Worm (Caenorhabditis elegans): ENCODE measurements around the gene Y54F10BM.12.

The Y54F10BM.12 gene

DNA sequence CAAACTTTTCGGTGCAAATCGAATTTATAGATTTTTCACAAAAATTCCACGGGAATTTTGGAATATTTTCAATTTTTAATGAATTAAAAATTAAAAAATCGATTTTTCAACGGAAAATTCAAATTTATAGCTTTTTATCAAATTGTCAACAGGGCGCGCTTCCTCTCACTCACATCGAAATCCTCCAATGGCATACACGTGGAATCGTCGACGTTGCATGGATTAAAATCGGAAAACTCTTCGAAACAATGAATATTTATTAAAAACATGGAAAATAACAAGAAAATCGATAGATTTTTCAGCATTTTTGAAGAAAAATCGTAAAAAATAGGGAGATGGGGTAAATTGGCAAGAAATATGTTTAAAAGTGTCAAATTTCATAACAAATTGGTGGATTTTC is at the start of gene Y54F10BM.12:
Y54F10BM.12 (minus strand) TSS at position 344 of the 400 bp plus-strand sequence.
- no peak for TF ChIP-seq unc-62 (GFP tag; optimal IDR thresholded peaks at IDR 0.05)

- no peak for TF ChIP-seq unc-62 (GFP tag; optimal IDR thresholded peaks at IDR 0.05)
Observed at ce11 chrIII:2375918-2376317, 46.4 kb upstream of the Y54F10BM.12 start, which contains the start of gene H14E04.2. TSS of gene H14E04.2 (plus strand) at chrIII:2376193.

ce11 chrIII:2371864-2372263 is 42.4 kb upstream of the Y54F10BM.12 start, which contains the start of gene H04J21.1:
TSS of gene H04J21.1 (minus strand) at chrIII:2371964.
- no peak for TF ChIP-seq unc-62 (GFP tag; optimal IDR thresholded peaks at IDR 0.05)

ce11 chrIII:2368424-2368823 is 38.9 kb upstream of the Y54F10BM.12 start, which contains the start of gene H04J21.4:
TSS of gene H04J21.4 (minus strand) at chrIII:2368524.
- no peak for TF ChIP-seq unc-62 (GFP tag; optimal IDR thresholded peaks at IDR 0.05)

DNA sequence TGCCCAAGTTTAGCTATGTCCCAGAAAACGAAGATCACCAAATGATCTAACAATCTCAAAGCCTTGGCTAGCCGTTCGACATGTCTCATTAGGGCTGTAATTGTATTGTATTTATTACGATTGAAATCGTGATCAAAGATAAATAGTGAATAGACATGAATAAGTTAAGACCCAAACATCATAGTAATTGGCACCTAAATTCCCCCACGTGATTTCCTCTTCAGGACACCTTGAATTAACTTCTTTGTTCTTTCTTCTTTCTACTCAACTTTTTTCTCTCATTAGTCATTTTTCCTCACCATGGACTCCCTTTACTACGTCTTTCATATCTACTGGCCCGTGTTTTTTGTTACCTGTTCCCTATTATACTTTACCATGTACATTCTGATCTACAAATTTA is 33.2 kb upstream of the Y54F10BM.12 start, which contains the start of gene srd-69:
srd-69 (plus strand) TSS at position 301 of the 400 bp plus-strand sequence.
- TF ChIP-seq unc-62 (GFP tag; optimal IDR thresholded peaks at IDR 0.05) = no peak

DNA sequence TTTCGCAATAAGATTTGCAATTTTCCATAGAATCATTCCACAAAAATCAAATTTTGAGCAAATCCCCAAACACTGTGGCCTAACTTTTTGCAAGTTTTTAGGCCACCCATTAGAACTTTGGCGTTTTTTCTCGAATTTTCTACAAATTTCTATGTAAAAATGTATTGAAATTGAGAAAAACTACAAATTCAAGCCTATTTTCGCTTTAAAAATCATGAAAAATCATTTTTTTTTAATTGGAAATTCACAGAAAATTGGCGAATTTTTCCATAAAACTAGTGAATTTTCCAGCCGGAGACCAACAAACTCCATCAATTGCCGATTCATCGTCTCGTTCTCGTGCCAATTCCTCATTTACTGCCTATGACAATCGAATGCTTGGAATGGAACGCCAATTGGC is 20.5 kb upstream of the Y54F10BM.12 start:
- TF ChIP-seq unc-62 (GFP tag; optimal IDR thresholded peaks at IDR 0.05) = no peak

DNA sequence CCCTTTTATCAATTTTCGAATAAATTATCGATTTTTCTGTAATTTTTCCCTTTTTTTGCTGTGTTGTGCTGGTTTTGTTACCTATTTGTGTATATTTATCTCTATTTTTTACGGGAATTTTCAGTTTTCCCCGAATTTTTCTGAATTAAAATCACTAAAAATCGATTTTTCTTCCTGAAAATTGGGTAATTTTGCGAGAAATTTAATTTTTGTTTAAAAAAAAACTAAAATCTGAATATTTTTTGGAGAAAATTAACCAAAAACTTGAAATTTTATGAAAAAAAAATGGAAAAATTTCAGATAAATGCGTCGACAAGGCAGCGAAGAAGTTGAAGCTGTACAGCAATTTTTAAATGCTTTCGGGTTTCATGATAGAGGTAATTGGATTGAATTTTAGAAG is 17.8 kb upstream of the Y54F10BM.12 start, which contains the start of gene gip-1:
gip-1 (plus strand) TSS at position 301 of the 400 bp plus-strand sequence.
- TF ChIP-seq unc-62 (GFP tag; optimal IDR thresholded peaks at IDR 0.05) = no peak

DNA sequence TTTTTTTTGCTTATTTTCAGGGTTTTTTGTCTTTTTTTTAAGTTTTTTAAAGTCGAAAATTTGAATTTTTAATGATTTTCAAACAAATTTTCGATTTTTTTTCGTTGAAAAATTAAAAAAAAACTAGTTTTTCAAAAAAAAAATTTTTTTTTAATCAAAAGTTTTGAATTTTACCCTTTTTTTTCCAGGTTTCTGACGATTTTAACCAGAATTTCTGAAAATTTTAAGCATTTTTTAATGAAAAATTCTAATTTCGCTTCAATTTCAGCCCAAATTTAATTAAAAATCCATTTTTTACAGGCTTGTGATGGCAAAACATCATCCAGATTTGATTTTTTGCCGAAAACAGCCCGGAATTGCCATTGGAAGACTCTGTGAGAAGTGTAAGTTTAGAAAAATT is 13.8 kb upstream of the Y54F10BM.12 start, which contains the start of gene phf-5:
phf-5 (plus strand) TSS at position 301 of the 400 bp plus-strand sequence.
- no peak for TF ChIP-seq unc-62 (GFP tag; optimal IDR thresholded peaks at IDR 0.05)

DNA sequence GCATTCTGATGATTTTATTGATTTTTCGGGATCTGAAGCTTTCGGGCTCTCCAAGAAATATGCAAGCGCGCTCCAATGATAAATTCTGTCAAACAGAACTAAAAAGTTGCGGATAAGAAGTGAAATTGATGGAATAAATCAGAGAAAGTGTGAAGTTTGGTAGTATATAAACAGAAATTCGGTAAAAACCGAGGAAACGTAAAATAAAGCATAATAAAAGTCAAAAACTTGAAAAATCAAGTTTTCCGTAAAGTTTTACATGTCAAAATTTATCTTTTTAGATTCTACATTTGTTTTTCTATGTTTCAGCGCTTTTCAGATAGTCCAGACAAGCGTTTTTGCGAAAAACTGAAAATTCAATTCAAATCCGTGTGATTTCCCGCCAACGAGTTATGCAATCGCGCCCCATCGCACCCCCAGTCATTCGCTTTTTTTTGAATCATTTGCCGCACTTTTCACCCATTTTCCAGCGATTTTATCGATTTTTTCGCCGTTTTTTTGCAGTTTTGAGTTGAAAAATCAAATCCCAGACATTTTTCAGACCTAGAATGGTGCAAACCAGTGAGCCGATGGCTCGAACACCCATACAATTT is 1.6 kb upstream of the Y54F10BM.12 start, which contains the start of the genes Y54F10BM.13 and ppm-1.D:
Y54F10BM.13 (minus strand) TSS at position 51 of the 593 bp plus-strand sequence.
ppm-1.D (plus strand) TSS at position 540 of the 593 bp plus-strand sequence.
- TF ChIP-seq unc-62 (GFP tag; optimal IDR thresholded peaks at IDR 0.05) = no peak

DNA sequence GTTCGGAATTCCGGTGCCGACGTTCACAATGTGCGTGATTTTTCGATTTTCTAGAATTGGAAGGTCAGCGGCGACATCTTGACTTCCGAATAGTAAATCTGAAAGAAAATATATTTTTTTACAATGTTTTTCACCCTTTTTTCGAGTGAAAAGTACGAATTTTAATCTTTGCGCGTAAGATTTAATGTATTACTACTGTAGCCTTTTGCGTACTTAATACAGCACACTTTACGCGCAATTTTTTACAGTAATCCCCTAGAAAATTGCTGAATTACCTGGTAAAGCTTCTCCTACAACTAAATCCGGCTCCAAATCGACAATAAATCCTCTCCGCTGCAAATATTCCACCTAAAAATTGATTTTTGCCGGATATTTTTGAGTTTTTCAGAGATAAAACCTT is 910 bp upstream of the Y54F10BM.12 start:
- no peak for TF ChIP-seq unc-62 (GFP tag; optimal IDR thresholded peaks at IDR 0.05)

DNA sequence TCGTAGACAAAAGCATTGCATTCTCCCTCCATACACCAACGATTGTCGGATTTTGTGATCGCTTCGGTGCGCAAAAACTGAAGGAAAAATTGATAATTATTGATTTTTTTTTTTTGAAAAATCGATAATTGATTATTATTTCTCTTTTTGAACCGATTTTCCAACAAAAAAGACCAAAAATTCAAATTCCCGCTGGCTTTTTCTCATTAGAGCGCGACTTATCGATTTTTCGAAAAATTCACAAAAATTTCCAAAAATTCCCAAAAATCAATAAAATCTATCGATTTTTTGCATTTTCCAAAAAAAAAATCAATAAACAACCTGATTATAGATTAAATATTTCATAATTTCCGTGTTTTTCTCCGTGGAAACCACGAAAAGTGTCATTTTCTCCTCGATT is 867 bp downstream of the Y54F10BM.12 start:
- no peak for TF ChIP-seq unc-62 (GFP tag; optimal IDR thresholded peaks at IDR 0.05)

DNA sequence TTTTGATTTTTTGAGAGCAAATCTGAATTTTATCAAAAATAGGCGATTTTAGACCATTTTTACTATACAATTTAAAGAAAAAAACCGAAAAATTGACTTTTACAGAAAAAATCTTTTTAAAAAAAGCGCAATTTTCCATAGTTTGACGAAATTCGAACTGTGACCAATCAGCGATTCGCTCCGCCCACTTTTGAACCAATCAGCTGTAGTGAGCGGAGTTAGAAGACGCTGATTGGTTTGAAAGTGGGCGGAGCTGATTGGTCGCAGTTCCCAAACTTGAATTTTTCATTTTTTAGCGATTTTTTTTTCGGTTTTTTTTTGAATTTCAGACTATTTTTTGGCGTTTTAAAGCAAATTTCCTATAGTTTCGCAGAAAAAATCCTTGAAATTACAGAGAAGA is 4.8 kb downstream of the Y54F10BM.12 start:
- TF ChIP-seq unc-62 (GFP tag; optimal IDR thresholded peaks at IDR 0.05) = no peak

DNA sequence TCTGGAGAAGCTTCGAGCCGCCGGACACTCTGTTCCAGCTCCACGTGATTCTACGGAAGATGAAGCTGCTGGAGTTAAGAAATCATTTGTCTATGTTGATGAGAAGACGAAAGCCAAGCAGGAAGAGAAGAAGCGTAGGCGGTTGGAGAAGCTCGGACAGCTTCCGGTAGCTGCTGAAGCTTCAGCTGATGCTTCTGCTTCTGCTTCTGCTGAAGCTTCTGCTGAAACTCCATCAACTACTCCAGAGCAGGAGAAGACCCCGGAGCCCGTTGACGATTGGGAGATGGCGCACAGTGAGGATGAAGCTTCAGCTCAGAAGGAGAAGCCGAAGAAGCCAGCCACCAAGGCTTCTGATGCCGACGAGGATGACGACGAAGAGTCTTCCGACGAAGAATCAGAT is 13.0 kb downstream of the Y54F10BM.12 start:
- no peak for TF ChIP-seq unc-62 (GFP tag; optimal IDR thresholded peaks at IDR 0.05)

DNA sequence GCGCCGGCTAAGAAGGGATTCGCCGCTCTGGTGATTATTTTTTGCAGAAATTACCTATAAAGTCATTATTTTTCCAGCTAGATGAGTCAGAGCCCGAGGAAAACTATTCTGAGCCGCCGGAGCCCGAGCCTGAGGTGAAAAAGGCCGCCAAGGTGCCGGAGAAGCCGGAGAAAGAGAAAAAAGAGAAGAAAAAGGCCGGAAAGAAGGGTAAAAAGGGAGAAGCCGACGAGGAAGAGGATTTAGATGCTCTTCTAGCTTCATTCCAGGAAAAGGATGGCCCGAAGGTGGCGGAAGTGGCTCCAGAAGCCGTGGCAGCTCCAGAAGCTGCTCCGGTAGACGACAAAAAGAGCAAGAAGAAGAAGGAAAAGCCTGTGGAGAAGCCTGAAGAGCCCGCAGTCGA is 14.8 kb downstream of the Y54F10BM.12 start:
- no peak for TF ChIP-seq unc-62 (GFP tag; optimal IDR thresholded peaks at IDR 0.05)

ce11 chrIII:2313985-2314494 is 15.4 kb downstream of the Y54F10BM.12 start, which contains the start of the genes fbxa-66 and iffb-1:
TSS of gene fbxa-66 (minus strand) at chrIII:2314035.
TSS of gene iffb-1 (plus strand) at chrIII:2314436.
- no peak for TF ChIP-seq unc-62 (GFP tag; optimal IDR thresholded peaks at IDR 0.05)

ce11 chrIII:2310996-2311395 is 18.5 kb downstream of the Y54F10BM.12 start:
- TF ChIP-seq unc-62 (GFP tag; optimal IDR thresholded peaks at IDR 0.05) = no peak

- no peak for TF ChIP-seq unc-62 (GFP tag; optimal IDR thresholded peaks at IDR 0.05)
Observed at ce11 chrIII:2308026-2308425, 21.5 kb downstream of the Y54F10BM.12 start, which contains the start of the genes fbxa-1 and Y54F10BM.20. TSS of gene fbxa-1 (minus strand) at chrIII:2308126. TSS of gene Y54F10BM.20 (plus strand) at chrIII:2308256.
